Fruit fly (Drosophila melanogaster): ENCODE data around the gene CG32819.
"Not testable (repeated sequence)": the region's sequence is repeated elsewhere in the genome, so short reads cannot be mapped to it uniquely, and the experiment has no call there.

DNA sequence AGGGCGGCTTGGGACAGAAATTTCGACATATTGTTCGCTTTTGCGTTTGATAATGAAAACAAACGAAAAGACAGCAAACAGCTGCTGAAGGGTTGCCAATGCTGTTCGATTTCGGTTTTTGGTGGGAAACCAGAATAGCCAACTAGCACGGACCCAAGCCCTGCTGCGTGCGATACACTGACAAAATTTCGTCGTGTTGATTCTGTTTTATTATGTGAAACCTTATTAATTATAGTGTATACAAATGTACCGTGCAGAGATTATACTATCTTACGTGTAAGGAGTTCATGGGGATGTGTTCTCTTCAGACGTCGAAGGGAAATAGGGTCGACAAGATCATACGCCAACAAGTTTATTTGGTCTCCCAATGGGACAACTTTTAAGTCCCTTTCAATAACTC lies 2.7 kb upstream of the CG32819 start, which contains the start of gene CG32500:
- not testable (repeated sequence) for TF ChIP-seq insv, psq (optimal IDR thresholded peaks at IDR 0.05)

Data from Kc167 (cell line).